Worm (Caenorhabditis elegans) whole organism, late embryonic: ENCODE results near the gene D2096.6.

Experiments
- ceh-31 ChIP-seq: sonication (generic microtip); optimal IDR thresholded peaks from 2 replicates; lab custom pipeline; 2016; ENCODE audit warnings: missing genetic modification characterization, missing compliant biosample characterization
- ceh-45 ChIP-seq: fragments of 200-800 bp; sonication (Bioruptor generic); IDR thresholded peaks from 2 replicates; pipeline ENCODE4 v1.3.6; 2022; ENCODE audit warnings: missing genetic modification reagents, missing genetic modification characterization, missing compliant biosample characterization
- elt-2 ChIP-seq: sonication (generic microtip); optimal IDR thresholded peaks from 2 replicates; lab custom pipeline; 2016; ENCODE audit warnings: missing genetic modification reagents, missing genetic modification characterization, missing compliant biosample characterization
- ets-4 ChIP-seq: sonication (generic microtip); optimal IDR thresholded peaks from 2 replicates; lab custom pipeline; 2016; ENCODE audit warnings: missing genetic modification characterization, missing compliant biosample characterization
- nhr-11 ChIP-seq: fragments of 150-350 bp; optimal IDR thresholded peaks from 2 replicates; lab custom pipeline; 2014; ENCODE audit warnings: missing biosample characterization, missing genetic modification characterization
- rnt-1 ChIP-seq: sonication (generic microtip); optimal IDR thresholded peaks from 2 replicates; lab custom pipeline; 2016; ENCODE audit warnings: missing genetic modification characterization, missing compliant biosample characterization
- sox-2 ChIP-seq: fragments of 200-800 bp; sonication (Bioruptor generic); IDR thresholded peaks from 2 replicates; pipeline ENCODE4 v1.3.6; 2022; ENCODE audit warnings: missing genetic modification reagents, missing genetic modification characterization, missing compliant biosample characterization
- sox-4 ChIP-seq: sonication (generic microtip); optimal IDR thresholded peaks from 2 replicates; lab custom pipeline; 2017; ENCODE audit warnings: mild to moderate bottlenecking, missing genetic modification characterization, inconsistent platforms, missing compliant biosample characterization
- unc-3 ChIP-seq, 2 experiments: fragments of 200-800 bp in 1 of 2; sonication (Bioruptor generic) in 1 of 2; sonication (generic microtip) in 1 of 2; conservative IDR thresholded peaks in 1 of 2; optimal IDR thresholded peaks in 1 of 2; 2 replicates each; pipeline versions ENCODE4 v1.3.6 to Lab custom; 2016 to 2022; ENCODE audit warnings: missing compliant biosample characterization in 2 of 2, missing genetic modification characterization in 2 of 2, missing genetic modification reagents in 1 of 2
- unc-86 ChIP-seq: sonication (generic microtip); optimal IDR thresholded peaks from 2 replicates; lab custom pipeline; 2016; ENCODE audit warnings: missing genetic modification characterization, missing compliant biosample characterization

- TF ChIP-seq ceh-31 (tag; lab: Kevin White, UChicago), result no peak
- TF ChIP-seq ets-4 (tag; lab: Kevin White, UChicago), result no peak
- no peak for TF ChIP-seq unc-3 (GFP tag; conservative IDR thresholded peaks at IDR 0.05; lab: Robert Waterston, UW)
- TF ChIP-seq unc-3 (tag; optimal IDR thresholded peaks at IDR 0.05; lab: Kevin White, UChicago), result no peak
- no peak for TF ChIP-seq unc-86 (tag; lab: Kevin White, UChicago)
- no peak for TF ChIP-seq nhr-11 (tag; lab: Kevin White, UChicago)
- TF ChIP-seq elt-2 (tag; lab: Kevin White, UChicago), result no peak
- TF ChIP-seq sox-2 (GFP tag; lab: Robert Waterston, UW), result no peak
- TF ChIP-seq sox-4, result no peak
- no peak for TF ChIP-seq ceh-45
- no peak for TF ChIP-seq rnt-1 (tag; lab: Kevin White, UChicago)
Observed at ce11 chrIV:8342385-8342784, 26.6 kb downstream of the D2096.6 start, which contains the start of gene lgc-5.
